Worm (Caenorhabditis elegans) whole organism, early embryonic: ENCODE results near the gene T24G10.2.

ENCODE experiments used
- F13C5.2 ChIP-seq: sonication (generic microtip); optimal IDR thresholded peaks from 2 replicates; lab custom pipeline; 2017; ENCODE audit warnings: mild to moderate bottlenecking, missing genetic modification characterization, inconsistent platforms, missing compliant biosample characterization
- aly-1 ChIP-seq: sonication (generic microtip); optimal IDR thresholded peaks from 2 replicates; lab custom pipeline; 2016; ENCODE audit warnings: missing genetic modification characterization, missing compliant biosample characterization
- ama-1 ChIP-seq: fragments of 150-350 bp; optimal IDR thresholded peaks from 2 replicates; lab custom pipeline; 2014
- ceh-36 ChIP-seq: sonication (generic microtip); optimal IDR thresholded peaks from 2 replicates; lab custom pipeline; 2016; ENCODE audit warnings: missing genetic modification characterization, inconsistent platforms, missing compliant biosample characterization
- flt-1 ChIP-seq: fragments of 200-800 bp; sonication (Bioruptor generic); IDR thresholded peaks from 2 replicates; pipeline ENCODE4 v1.3.6; 2022; ENCODE audit warnings: missing genetic modification characterization, missing compliant biosample characterization
- hmg-4 ChIP-seq: fragments of 200-800 bp; sonication (Bioruptor generic); optimal IDR thresholded peaks from 2 replicates; lab custom pipeline; 2018; ENCODE audit warnings: mild to moderate bottlenecking, missing genetic modification characterization, missing compliant biosample characterization
- hnd-1 ChIP-seq: sonication (generic microtip); optimal IDR thresholded peaks from 2 replicates; lab custom pipeline; 2016; ENCODE audit warnings: missing genetic modification characterization, missing compliant biosample characterization
- pes-1 ChIP-seq: fragments of 200-800 bp; sonication (Bioruptor generic); IDR thresholded peaks from 2 replicates; pipeline ENCODE4 v1.3.6; 2022; ENCODE audit warnings: missing genetic modification reagents, missing genetic modification characterization, missing compliant biosample characterization
- scrt-1 ChIP-seq: fragments of 200-800 bp; sonication (Bioruptor generic); IDR thresholded peaks from 2 replicates; pipeline ENCODE4 v1.3.6; 2022; ENCODE audit warnings: missing genetic modification characterization, missing compliant biosample characterization
- sea-1 ChIP-seq: fragments of 200-800 bp; sonication (Bioruptor generic); conservative IDR thresholded peaks from 2 replicates; pipeline ENCODE4 v1.3.6; 2022; ENCODE audit warnings: missing genetic modification characterization, missing compliant biosample characterization
- tbx-11 ChIP-seq: fragments of 200-800 bp; sonication (Bioruptor generic); IDR thresholded peaks from 2 replicates; pipeline ENCODE4 v1.3.6; 2022; ENCODE audit warnings: missing genetic modification characterization, missing compliant biosample characterization
- tra-4 ChIP-seq: sonication (generic microtip); optimal IDR thresholded peaks from 2 replicates; lab custom pipeline; 2017; ENCODE audit warnings: missing genetic modification characterization, missing compliant biosample characterization

DNA sequence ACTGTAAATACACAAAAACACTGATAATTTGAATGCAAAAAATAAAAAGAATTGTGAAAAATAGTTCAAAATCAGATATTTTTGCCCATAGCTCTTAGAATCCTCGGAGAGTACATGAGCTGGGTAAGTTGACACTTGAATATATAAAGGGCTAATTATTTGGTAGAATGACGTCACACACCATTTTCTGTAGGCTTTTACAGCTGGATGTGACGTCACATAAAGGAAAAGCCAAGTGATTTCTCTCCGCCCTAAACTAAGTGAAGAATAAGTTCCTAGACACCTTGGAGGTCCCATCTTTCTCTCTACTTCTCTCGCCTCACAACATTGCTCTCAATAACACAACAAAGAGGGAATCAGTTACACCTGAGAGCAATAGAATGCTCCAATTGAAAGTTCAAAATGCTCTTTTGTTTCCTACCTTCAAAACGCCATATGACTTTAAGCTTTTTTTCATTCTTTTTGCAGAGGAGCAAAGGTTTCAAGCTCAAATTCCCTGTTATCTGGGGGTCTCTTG lies 44.6 kb upstream of the T24G10.2 start, which contains the start of gene osg-1:
- TF ChIP-seq tra-4 (tag; lab: Kevin White, UChicago) (no peak), hmg-4 (GFP tag; lab: Kevin White, UChicago) (no peak), F13C5.2 (tag; lab: Kevin White, UChicago) (no peak), ama-1 (lab: Kevin White, UChicago) (no peak), sea-1 (GFP tag; lab: Robert Waterston, UW) (no peak), aly-1 (tag; lab: Kevin White, UChicago) (no peak), ceh-36 (tag; lab: Kevin White, UChicago) (no peak), pes-1 (GFP tag; lab: Robert Waterston, UW) (no peak), flt-1 (GFP tag; lab: Robert Waterston, UW) (no peak), hnd-1 (tag; lab: Kevin White, UChicago) (no peak), tbx-11 (GFP tag; lab: Robert Waterston, UW) (no peak), scrt-1 (GFP tag; lab: Robert Waterston, UW) (no peak)
